Fruit fly (Drosophila melanogaster): ENCODE measurements around the gene Pkc98E.

The Pkc98E gene

dm6 chr3R:29004884-29005621, 33.9 kb upstream of the Pkc98E start (continued):
- TF ChIP-seq CG17359 (tag; optimal IDR thresholded peaks at IDR 0.05), result peak; percentile 67
- TF ChIP-seq peb (GFP tag; IDR thresholded peaks at IDR 0.05), result no peak
- TF ChIP-seq mam (GFP tag; optimal IDR thresholded peaks at IDR 0.05), result peak; percentile 12
- TF ChIP-seq NFAT (GFP tag; IDR thresholded peaks at IDR 0.05), result no peak
- TF ChIP-seq CG11093 (GFP tag; IDR thresholded peaks at IDR 0.05), result no peak
- no peak for TF ChIP-seq dmrt11E (tag; optimal IDR thresholded peaks at IDR 0.05)
- TF ChIP-seq CG2129 (GFP tag; IDR thresholded peaks at IDR 0.05; ENCODE audit: partially characterized antibody), result no peak
- TF ChIP-seq CG7987 (GFP tag; optimal IDR thresholded peaks at IDR 0.05), result no peak
- TF ChIP-seq lab (GFP tag; optimal IDR thresholded peaks at IDR 0.05), result peak; percentile 55
- TF ChIP-seq CG8359 (GFP tag; optimal IDR thresholded peaks at IDR 0.05; ENCODE audit: borderline replicate concordance), result no peak
- TF ChIP-seq abd-A (tag; optimal IDR thresholded peaks at IDR 0.05), result peak; percentile 93
- TF ChIP-seq CG14441 (GFP tag; IDR thresholded peaks at IDR 0.05), result peak; percentile 58
- no peak for TF ChIP-seq CG6683 (GFP tag; optimal IDR thresholded peaks at IDR 0.05)
- TF ChIP-seq CG1233 (GFP tag; optimal IDR thresholded peaks at IDR 0.05), result peak; percentile 7
- TF ChIP-seq hbn (GFP tag; IDR thresholded peaks at IDR 0.05; ENCODE audit: partially characterized antibody), result no peak
- TF ChIP-seq bsh (GFP tag; optimal IDR thresholded peaks at IDR 0.05), result peak in 1 of 2 experiments; percentile 33
- TF ChIP-seq shn (GFP tag; optimal IDR thresholded peaks at IDR 0.05), result no peak
- TF ChIP-seq Rfx (GFP tag; IDR thresholded peaks at IDR 0.05), result peak; percentile 50; the same call in 1 of the 2 replicates
- no peak for TF ChIP-seq Mrtf (GFP tag; IDR thresholded peaks at IDR 0.05)
- TF ChIP-seq Sry-δ (GFP tag; optimal IDR thresholded peaks at IDR 0.05), result no peak
- TF ChIP-seq GATAe (GFP tag; conservative IDR thresholded peaks at IDR 0.05), result no peak
- TF ChIP-seq NC2β (GFP tag; optimal IDR thresholded peaks at IDR 0.05), result no peak
- TF ChIP-seq E2f2 (GFP tag; IDR thresholded peaks at IDR 0.05), result 0 out of 2 replicates have a peak, but pooled peaks have one; percentile 33
- TF ChIP-seq CG18599 (GFP tag; optimal IDR thresholded peaks at IDR 0.05), result peak; percentile 43
- no peak for TF ChIP-seq mld (GFP tag; IDR thresholded peaks at IDR 0.05; ENCODE audit: partially characterized antibody)
- peak; percentile 40 for TF ChIP-seq tap (tag; optimal IDR thresholded peaks at IDR 0.05)
- TF ChIP-seq stwl (tag; optimal IDR thresholded peaks at IDR 0.05), result no peak
- TF ChIP-seq usp (GFP tag; optimal IDR thresholded peaks at IDR 0.05), result no peak
- peak; percentile 41 for TF ChIP-seq PHDP (tag; optimal IDR thresholded peaks at IDR 0.05)
- TF ChIP-seq ase (GFP tag; IDR thresholded peaks at IDR 0.05), result no peak
- no peak for TF ChIP-seq pfk (GFP tag; optimal IDR thresholded peaks at IDR 0.05)
- no peak for TF ChIP-seq CG30020 (tag; optimal IDR thresholded peaks at IDR 0.05)
- no peak for TF ChIP-seq CG16863 (GFP tag; optimal IDR thresholded peaks at IDR 0.05)
- no peak for TF ChIP-seq MESR4 (GFP tag; optimal IDR thresholded peaks at IDR 0.05)
- peak; percentile 38; the same call in 1 of the 2 replicates for TF ChIP-seq CG17328 (GFP tag; IDR thresholded peaks at IDR 0.05)
- no peak for TF ChIP-seq CG4360 (GFP tag; IDR thresholded peaks at IDR 0.05)
- no peak for TF ChIP-seq tup (GFP tag; optimal IDR thresholded peaks at IDR 0.05)
- no peak for TF ChIP-seq grn (GFP tag; optimal IDR thresholded peaks at IDR 0.05)
- peak; percentile 25 for TF ChIP-seq CG8924 (tag; optimal IDR thresholded peaks at IDR 0.05)
- TF ChIP-seq dmrt99B (tag; optimal IDR thresholded peaks at IDR 0.05), result peak; percentile 66
- TF ChIP-seq Hr39 (optimal IDR thresholded peaks at IDR 0.05), result no peak
- TF ChIP-seq trh (GFP tag; optimal IDR thresholded peaks at IDR 0.05), result no peak
- no peak for TF ChIP-seq cg (GFP tag; optimal IDR thresholded peaks at IDR 0.05)
- TF ChIP-seq jing (GFP tag; optimal IDR thresholded peaks at IDR 0.05), result no peak
- TF ChIP-seq Hr51 (GFP tag; optimal IDR thresholded peaks at IDR 0.05), result peak in 1 of 2 experiments; percentile 57
- no peak for TF ChIP-seq kay (GFP tag; optimal IDR thresholded peaks at IDR 0.05)
- TF ChIP-seq CG1792 (GFP tag; optimal IDR thresholded peaks at IDR 0.05), result no peak
- peak; percentile 14 for TF ChIP-seq Ssrp (tag; optimal IDR thresholded peaks at IDR 0.05)
- peak; percentile 26; the same call in 1 of the 3 replicates for TF ChIP-seq CG11695 (GFP tag; IDR thresholded peaks at IDR 0.05)
